Fruit fly (Drosophila melanogaster) Kc167 (cell line): Measurements from ENCODE around the gene CG7564.

Experiments used
- Myc ChIP-seq: fragments of >200 bp; optimal IDR thresholded peaks from 2 replicates; lab custom pipeline; 2017; ENCODE audit warnings: missing external identifiers
- Sin3A ChIP-seq: fragments of >200 bp; optimal IDR thresholded peaks from 2 replicates; lab custom pipeline; 2018; ENCODE audit warnings: missing external identifiers
- h ChIP-seq: fragments of >200 bp; optimal IDR thresholded peaks from 3 replicates; lab custom pipeline; 2018; ENCODE audit warnings: missing external identifiers
- insv ChIP-seq: fragments of >200 bp; optimal IDR thresholded peaks from 3 replicates; lab custom pipeline; 2018; ENCODE audit warnings: missing external identifiers
- psq ChIP-seq: fragments of >200 bp; optimal IDR thresholded peaks from 2 replicates; lab custom pipeline; 2017; ENCODE audit warnings: missing external identifiers
- ttk ChIP-seq: sonication (Bioruptor generic); optimal IDR thresholded peaks from 2 replicates; lab custom pipeline; 2017; ENCODE audit warnings: missing external identifiers

DNA sequence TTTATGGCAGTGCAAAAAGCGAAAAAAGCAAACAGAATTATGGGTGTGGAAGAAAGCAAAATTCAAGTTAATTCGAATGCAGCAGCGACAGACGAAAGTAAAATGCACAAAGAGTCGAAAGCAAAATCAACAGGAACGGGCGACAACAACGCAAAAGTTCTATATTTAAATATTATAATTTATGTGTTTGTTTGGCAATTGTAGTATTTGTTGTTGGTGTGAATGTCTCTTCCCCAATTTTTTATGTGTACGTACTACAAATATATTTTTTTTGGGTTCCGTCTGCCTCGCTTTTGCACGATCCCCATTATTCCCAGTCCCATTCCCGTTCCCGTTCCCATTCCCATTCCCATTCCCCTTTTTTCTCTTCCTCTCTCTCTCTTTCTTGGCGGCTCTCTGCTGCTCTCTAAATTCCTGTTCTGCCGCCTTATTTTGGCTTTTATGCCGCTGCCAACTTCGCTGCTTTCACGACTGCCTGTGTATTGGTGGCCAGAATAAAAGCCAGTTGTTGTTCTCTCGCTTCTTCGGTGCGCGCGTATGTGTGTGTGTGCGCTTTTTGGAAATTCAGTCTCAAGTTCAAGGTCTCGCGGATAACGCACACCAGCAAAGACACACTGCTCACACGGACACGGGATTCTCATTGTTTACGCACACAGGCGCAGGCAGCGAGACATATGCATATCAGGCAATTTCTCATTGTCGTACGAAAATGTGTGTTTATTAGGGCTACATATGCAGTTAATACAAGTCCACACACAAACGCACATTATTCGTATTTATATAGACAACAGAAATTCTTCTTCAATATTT is 55.8 kb downstream of the CG7564 start:
- TF ChIP-seq h (lab: Kevin White, UChicago) (no peak), insv (lab: Kevin White, UChicago) (no peak), Myc (lab: Kevin White, UChicago) (no peak), psq (no peak), Sin3A (lab: Kevin White, UChicago) (no peak), ttk (no peak)
